Fruit fly (Drosophila melanogaster): Measurements from ENCODE around the gene CG8837.

The CG8837 gene

DNA sequence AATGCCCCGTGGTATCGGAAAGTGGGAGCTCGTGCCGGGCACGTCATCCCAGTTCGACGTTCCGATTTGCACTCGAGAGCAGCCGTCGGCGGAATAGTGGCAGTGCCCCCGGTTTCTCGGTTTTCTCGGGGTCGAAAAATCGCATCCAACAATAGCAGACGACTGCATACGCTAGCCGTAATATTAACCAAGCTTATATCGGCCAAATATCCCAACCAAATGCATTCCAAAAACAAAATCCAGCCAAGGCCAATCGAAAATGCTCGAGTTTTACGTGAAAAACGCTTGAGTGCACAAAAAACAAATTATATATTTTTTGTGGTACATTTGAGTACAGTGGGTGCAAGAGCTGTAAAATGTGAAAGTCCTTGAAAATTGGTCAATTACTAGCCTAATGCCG is 51.3 kb downstream of the CG8837 start:
- TF ChIP-seq CG15710 (tag; optimal IDR thresholded peaks at IDR 0.05) (no peak), fd96Ca (GFP tag; IDR thresholded peaks at IDR 0.05) (peak; percentile 77; the same call in 2 of the 3 replicates), EcR (GFP tag; optimal IDR thresholded peaks at IDR 0.05) (peak; percentile 21), rn (GFP tag; IDR thresholded peaks at IDR 0.05) (no peak), gl (tag; optimal IDR thresholded peaks at IDR 0.05) (no peak), Snoo (tag; optimal IDR thresholded peaks at IDR 0.05) (no peak), Ets98B (GFP tag; IDR thresholded peaks at IDR 0.05) (peak; percentile 71), Pif1B (GFP tag; optimal IDR thresholded peaks at IDR 0.05) (no peak), CG10348 (GFP tag; IDR thresholded peaks at IDR 0.05) (no peak), CG8301 (tag; optimal IDR thresholded peaks at IDR 0.05) (no peak), CG34367 (tag; optimal IDR thresholded peaks at IDR 0.05) (no peak), CG32121 (GFP tag; IDR thresholded peaks at IDR 0.05) (peak; percentile 74), CG12605 (GFP tag; IDR thresholded peaks at IDR 0.05) (0 out of 2 replicates have a peak, but pooled peaks have one; percentile 58), CG8159 (tag; optimal IDR thresholded peaks at IDR 0.05) (peak; percentile 45), CG17806 (tag; optimal IDR thresholded peaks at IDR 0.05) (peak; percentile 4), CG13204 (GFP tag; optimal IDR thresholded peaks at IDR 0.05) (no peak), D1 (tag; optimal IDR thresholded peaks at IDR 0.05) (no peak), CG14655 (GFP tag; optimal IDR thresholded peaks at IDR 0.05) (no peak), CG4496 (GFP tag; IDR thresholded peaks at IDR 0.05) (peak; percentile 62; the same call in 2 of the 3 replicates), CG9948 (tag; optimal IDR thresholded peaks at IDR 0.05) (no peak), Pif1A (GFP tag; optimal IDR thresholded peaks at IDR 0.05) (peak; percentile 43)

- TF ChIP-seq CG10348 (GFP tag; IDR thresholded peaks at IDR 0.05): no peak
- TF ChIP-seq CG17806 (tag; optimal IDR thresholded peaks at IDR 0.05): no peak
- TF ChIP-seq CG8159 (tag; optimal IDR thresholded peaks at IDR 0.05): no peak
- no peak for TF ChIP-seq CG13204 (GFP tag; optimal IDR thresholded peaks at IDR 0.05)
- no peak for TF ChIP-seq Ets98B (GFP tag; IDR thresholded peaks at IDR 0.05)
- TF ChIP-seq CG12605 (GFP tag; IDR thresholded peaks at IDR 0.05): no peak
- TF ChIP-seq CG34367 (tag; optimal IDR thresholded peaks at IDR 0.05): no peak
- TF ChIP-seq CG8301 (tag; optimal IDR thresholded peaks at IDR 0.05): no peak
- TF ChIP-seq fd96Ca (GFP tag; IDR thresholded peaks at IDR 0.05): no peak
- TF ChIP-seq EcR (GFP tag; optimal IDR thresholded peaks at IDR 0.05): no peak
- no peak for TF ChIP-seq Pif1B (GFP tag; optimal IDR thresholded peaks at IDR 0.05)
Measured at dm6 chr2L:3371776-3372383, 51.8 kb downstream of the CG8837 start.

DNA sequence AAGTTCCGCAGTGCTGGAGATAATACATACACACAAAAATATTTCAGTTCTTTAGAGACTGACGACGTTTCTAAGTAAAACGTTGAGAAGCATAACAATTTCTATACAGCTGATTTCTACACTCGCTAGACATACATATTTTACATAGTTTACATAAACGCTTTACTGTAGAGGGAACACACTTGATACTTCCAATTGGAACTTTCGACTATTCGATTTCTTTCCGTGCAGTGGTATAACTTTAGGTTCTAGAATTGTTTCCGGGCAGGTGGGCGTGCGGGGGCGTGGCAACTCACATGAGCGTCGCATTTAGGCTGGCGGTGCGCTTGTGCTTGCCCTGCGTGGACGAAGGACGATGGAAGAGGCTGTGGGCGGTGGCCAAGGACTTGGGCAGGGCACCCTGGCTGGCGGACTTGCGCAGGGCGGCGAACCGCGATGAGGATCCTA is 52.5 kb downstream of the CG8837 start:
- TF ChIP-seq Snoo (tag; optimal IDR thresholded peaks at IDR 0.05) (no peak), CG4496 (GFP tag; IDR thresholded peaks at IDR 0.05) (peak; percentile 47; the same call in 1 of the 3 replicates), CG15710 (tag; optimal IDR thresholded peaks at IDR 0.05) (peak; percentile 2), CG8159 (tag; optimal IDR thresholded peaks at IDR 0.05) (peak; percentile 20), EcR (GFP tag; optimal IDR thresholded peaks at IDR 0.05) (no peak), Pif1A (GFP tag; optimal IDR thresholded peaks at IDR 0.05) (peak; percentile 39), CG34367 (tag; optimal IDR thresholded peaks at IDR 0.05) (no peak), CG17806 (tag; optimal IDR thresholded peaks at IDR 0.05) (peak; percentile 3), CG14655 (GFP tag; optimal IDR thresholded peaks at IDR 0.05) (peak; percentile 29), CG9948 (tag; optimal IDR thresholded peaks at IDR 0.05) (no peak), Ets98B (GFP tag; IDR thresholded peaks at IDR 0.05) (peak; percentile 49), CG10348 (GFP tag; IDR thresholded peaks at IDR 0.05) (no peak), gl (tag; optimal IDR thresholded peaks at IDR 0.05) (no peak), CG13204 (GFP tag; optimal IDR thresholded peaks at IDR 0.05) (no peak), CG12605 (GFP tag; IDR thresholded peaks at IDR 0.05) (no peak), CG32121 (GFP tag; IDR thresholded peaks at IDR 0.05) (peak; percentile 41; the same call in 1 of the 2 replicates), Pif1B (GFP tag; optimal IDR thresholded peaks at IDR 0.05) (no peak), CG8301 (tag; optimal IDR thresholded peaks at IDR 0.05) (peak; percentile 24), fd96Ca (GFP tag; IDR thresholded peaks at IDR 0.05) (peak; percentile 35; the same call in 1 of the 3 replicates), D1 (tag; optimal IDR thresholded peaks at IDR 0.05) (no peak), rn (GFP tag; IDR thresholded peaks at IDR 0.05) (no peak)

All from whole organism, pupa.